Worm (Caenorhabditis elegans) whole organism, mixed stage, embryonic: Measurements from ENCODE around the gene srh-218.

Experiments used
- M03D4.4 ChIP-seq: sonication (generic microtip); optimal IDR thresholded peaks from 2 replicates; lab custom pipeline; 2017; ENCODE audit warnings: mild to moderate bottlenecking, missing genetic modification characterization, missing compliant biosample characterization
- bed-3 ChIP-seq: fragments of 200-800 bp; sonication (Bioruptor generic); optimal IDR thresholded peaks from 3 replicates; lab custom pipeline; 2018; ENCODE audit warnings: mild to moderate bottlenecking, missing genetic modification characterization, moderate library complexity, missing compliant biosample characterization
- blmp-1 ChIP-seq: fragments of 150-350 bp; optimal IDR thresholded peaks from 2 replicates; lab custom pipeline; 2014; ENCODE audit warnings: missing biosample characterization, missing genetic modification characterization
- ceh-39 ChIP-seq: fragments of 150-350 bp; optimal IDR thresholded peaks from 2 replicates; lab custom pipeline; 2014; ENCODE audit warnings: missing biosample characterization, missing genetic modification characterization
- ceh-43 ChIP-seq: fragments of 200-800 bp; sonication (Bioruptor generic); optimal IDR thresholded peaks from 2 replicates; lab custom pipeline; 2018; ENCODE audit warnings: mild to moderate bottlenecking, missing genetic modification characterization, moderate library complexity, missing compliant biosample characterization
- ceh-83 ChIP-seq: fragments of 200-800 bp; sonication (Bioruptor generic); optimal IDR thresholded peaks from 2 replicates; lab custom pipeline; 2018; ENCODE audit warnings: mild to moderate bottlenecking, missing genetic modification characterization, missing compliant biosample characterization
- ces-1 ChIP-seq: fragments of 150-350 bp; optimal IDR thresholded peaks from 2 replicates; lab custom pipeline; 2014; ENCODE audit warnings: missing biosample characterization, missing genetic modification reagents, missing genetic modification characterization
- cnd-1 ChIP-seq: fragments of 200-800 bp; sonication (Bioruptor generic); optimal IDR thresholded peaks from 2 replicates; lab custom pipeline; 2018; ENCODE audit warnings: mild to moderate bottlenecking, missing genetic modification characterization, missing compliant biosample characterization
- drap-1 ChIP-seq: fragments of 200-800 bp; sonication (Bioruptor generic); optimal IDR thresholded peaks from 3 replicates; lab custom pipeline; 2018; ENCODE audit warnings: mild to moderate bottlenecking, missing genetic modification characterization, missing compliant biosample characterization
- elt-1 ChIP-seq: sonication (generic microtip); optimal IDR thresholded peaks from 2 replicates; lab custom pipeline; 2017; ENCODE audit warnings: missing genetic modification characterization, mild to moderate bottlenecking, missing compliant biosample characterization, antibody characterized with exemption, moderate library complexity, borderline replicate concordance; ENCODE audit not compliant: insufficient read depth
- elt-3 ChIP-seq: fragments of 150-350 bp; optimal IDR thresholded peaks from 2 replicates; lab custom pipeline; 2014; ENCODE audit warnings: missing biosample characterization, missing genetic modification characterization
- flh-1 ChIP-seq: fragments of 200-800 bp; sonication (Bioruptor generic); optimal IDR thresholded peaks from 2 replicates; lab custom pipeline; 2018; ENCODE audit warnings: mild to moderate bottlenecking, missing genetic modification characterization, moderate library complexity, missing compliant biosample characterization
- ham-2 ChIP-seq: fragments of 200-800 bp; sonication (Bioruptor generic); optimal IDR thresholded peaks from 2 replicates; lab custom pipeline; 2018; ENCODE audit warnings: mild to moderate bottlenecking, missing genetic modification characterization, missing compliant biosample characterization
- hlh-1 ChIP-seq: fragments of 150-350 bp; optimal IDR thresholded peaks from 2 replicates; lab custom pipeline; 2014; ENCODE audit warnings: missing biosample characterization, missing genetic modification reagents, missing genetic modification characterization
- lin-13 ChIP-seq: fragments of 150-350 bp; optimal IDR thresholded peaks from 2 replicates; lab custom pipeline; 2014; ENCODE audit warnings: missing biosample characterization, missing genetic modification characterization
- lin-32 ChIP-seq: fragments of 200-800 bp; sonication (Bioruptor generic); optimal IDR thresholded peaks from 2 replicates; lab custom pipeline; 2018; ENCODE audit warnings: mild to moderate bottlenecking, missing genetic modification characterization, missing compliant biosample characterization
- lsy-2 ChIP-seq: fragments of 150-350 bp; optimal IDR thresholded peaks from 2 replicates; lab custom pipeline; 2014; ENCODE audit warnings: missing biosample characterization, missing genetic modification characterization
- mab-5 ChIP-seq: fragments of 150-350 bp; optimal IDR thresholded peaks from 2 replicates; lab custom pipeline; 2014; ENCODE audit warnings: missing biosample characterization, missing genetic modification characterization
- mep-1 ChIP-seq: fragments of 150-350 bp; optimal IDR thresholded peaks from 2 replicates; lab custom pipeline; 2017; ENCODE audit warnings: missing biosample characterization, missing genetic modification reagents, missing genetic modification characterization, inconsistent platforms
- mls-2 ChIP-seq: sonication (generic microtip); optimal IDR thresholded peaks from 2 replicates; lab custom pipeline; 2016; ENCODE audit warnings: mild to moderate bottlenecking, missing genetic modification characterization, moderate library complexity, missing compliant biosample characterization
- nhr-12 ChIP-seq: fragments of 150-350 bp; optimal IDR thresholded peaks from 2 replicates; lab custom pipeline; 2014; ENCODE audit warnings: missing biosample characterization, missing genetic modification characterization
- nhr-2 ChIP-seq: fragments of 150-350 bp; optimal IDR thresholded peaks from 2 replicates; lab custom pipeline; 2014; ENCODE audit warnings: missing biosample characterization, missing genetic modification characterization
- nhr-237 ChIP-seq: fragments of 150-350 bp; optimal IDR thresholded peaks from 2 replicates; lab custom pipeline; 2014; ENCODE audit warnings: missing biosample characterization, missing genetic modification characterization
- nhr-28 ChIP-seq: fragments of 150-350 bp; optimal IDR thresholded peaks from 2 replicates; lab custom pipeline; 2014; ENCODE audit warnings: missing biosample characterization, missing genetic modification characterization
- nhr-76 ChIP-seq: sonication (generic microtip); optimal IDR thresholded peaks from 2 replicates; lab custom pipeline; 2017; ENCODE audit warnings: missing biosample characterization, missing genetic modification characterization
- pha-4 ChIP-seq: fragments of 150-350 bp; optimal IDR thresholded peaks from 2 replicates; lab custom pipeline; 2018; ENCODE audit warnings: missing biosample characterization, missing genetic modification reagents, missing genetic modification characterization
- sem-2 ChIP-seq: fragments of 200-800 bp; sonication (Bioruptor generic); optimal IDR thresholded peaks from 2 replicates; lab custom pipeline; 2018; ENCODE audit warnings: mild to moderate bottlenecking, missing genetic modification characterization, missing compliant biosample characterization
- snpc-4 ChIP-seq: fragments of 150-350 bp; optimal IDR thresholded peaks from 2 replicates; lab custom pipeline; 2014; ENCODE audit warnings: missing biosample characterization, missing genetic modification characterization
- sptf-1 ChIP-seq: sonication (generic microtip); optimal IDR thresholded peaks from 2 replicates; lab custom pipeline; 2017; ENCODE audit warnings: mild to moderate bottlenecking, missing genetic modification characterization, moderate library complexity, missing compliant biosample characterization
- tbx-8 ChIP-seq: fragments of 200-800 bp; sonication (Bioruptor generic); optimal IDR thresholded peaks from 2 replicates; lab custom pipeline; 2018; ENCODE audit warnings: mild to moderate bottlenecking, missing genetic modification characterization, moderate library complexity, missing compliant biosample characterization
- unc-120 ChIP-seq: sonication (generic microtip); optimal IDR thresholded peaks from 2 replicates; lab custom pipeline; 2017; ENCODE audit warnings: missing genetic modification characterization, missing compliant biosample characterization; ENCODE audit not compliant: poor library complexity, severe bottlenecking
- unc-39 ChIP-seq: fragments of 150-350 bp; optimal IDR thresholded peaks from 2 replicates; lab custom pipeline; 2014; ENCODE audit warnings: missing biosample characterization, missing genetic modification characterization
- unc-62 ChIP-seq: fragments of 150-350 bp; optimal IDR thresholded peaks from 2 replicates; lab custom pipeline; 2014; ENCODE audit warnings: missing biosample characterization, missing genetic modification reagents, missing genetic modification characterization
- zip-8 ChIP-seq: fragments of 150-350 bp; optimal IDR thresholded peaks from 2 replicates; lab custom pipeline; 2014; ENCODE audit warnings: missing biosample characterization, missing genetic modification characterization
- ztf-11 ChIP-seq: fragments of 150-350 bp; optimal IDR thresholded peaks from 2 replicates; lab custom pipeline; 2014; ENCODE audit warnings: missing biosample characterization, missing genetic modification characterization

Gene srh-218

ce11 chrV:15465032-15465727, 28.6 kb upstream of the srh-218 start, which contains the start of gene pqn-71:
Gene pqn-71, plus strand, starts transcription at chrV:15465677.
- TF ChIP-seq nhr-28 (tag; lab: Kevin White, UChicago) (peak; percentile 31), elt-3 (peak; percentile 41), mls-2 (tag; lab: Kevin White, UChicago) (peak; percentile 89), zip-8 (tag; lab: Kevin White, UChicago) (no peak), tbx-8 (GFP tag; lab: Kevin White, UChicago) (peak; percentile 63), nhr-237 (tag; lab: Kevin White, UChicago) (peak; percentile 35), nhr-2 (tag; lab: Kevin White, UChicago) (peak; percentile 14), pha-4 (tag; lab: Kevin White, UChicago) (peak; percentile 13), lsy-2 (tag; lab: Kevin White, UChicago) (no peak), elt-1 (tag; lab: Kevin White, UChicago) (no peak), ceh-43 (peak; percentile 83), mep-1 (peak; percentile 47), M03D4.4 (tag; lab: Kevin White, UChicago) (peak; percentile 85), unc-62 (GFP tag; lab: Kevin White, UChicago) (peak; percentile 42), mab-5 (no peak), ham-2 (GFP tag; lab: Kevin White, UChicago) (peak; percentile 85), drap-1 (GFP tag; lab: Kevin White, UChicago) (peak; percentile 97), nhr-76 (no peak), ces-1 (no peak), snpc-4 (tag; lab: Kevin White, UChicago) (no peak), unc-120 (tag; lab: Kevin White, UChicago) (peak; percentile 96), ztf-11 (tag; lab: Kevin White, UChicago) (peak; percentile 35), unc-39 (tag; lab: Kevin White, UChicago) (no peak), ceh-83 (GFP tag; lab: Kevin White, UChicago) (peak; percentile 92), hlh-1 (tag; lab: Kevin White, UChicago) (peak; percentile 37), lin-32 (GFP tag; lab: Kevin White, UChicago) (peak; percentile 75), sptf-1 (tag; lab: Kevin White, UChicago) (peak; percentile 93), nhr-12 (tag; lab: Kevin White, UChicago) (no peak), ceh-39 (no peak), blmp-1 (tag; lab: Kevin White, UChicago) (no peak), cnd-1 (tag; lab: Kevin White, UChicago) (peak; percentile 78), bed-3 (peak; percentile 81), lin-13 (tag; lab: Kevin White, UChicago) (peak; percentile 61), flh-1 (GFP tag; lab: Kevin White, UChicago) (peak; percentile 63), sem-2 (GFP tag; lab: Kevin White, UChicago) (peak; percentile 68)

ce11 chrV:15466017-15466416, 27.8 kb upstream of the srh-218 start:
- TF ChIP-seq sptf-1 (tag; lab: Kevin White, UChicago) (no peak), drap-1 (GFP tag; lab: Kevin White, UChicago) (peak; percentile 4)
- TF ChIP-seq, all 35 proteins: peak for 1

- TF ChIP-seq ceh-83 (GFP tag; lab: Kevin White, UChicago), result no peak
- TF ChIP-seq, all 35 proteins: peak for 0
These were observed 27.1 kb upstream of the srh-218 start for ce11 chrV:15466719-15467118.

ce11 chrV:15471029-15471428, 22.8 kb upstream of the srh-218 start, which contains the start of gene dpf-1:
Gene dpf-1, plus strand, starts transcription at chrV:15471329.
- TF ChIP-seq ztf-11 (tag; lab: Kevin White, UChicago) (no peak), flh-1 (GFP tag; lab: Kevin White, UChicago) (no peak), ceh-83 (GFP tag; lab: Kevin White, UChicago) (no peak), sem-2 (GFP tag; lab: Kevin White, UChicago) (no peak), unc-39 (tag; lab: Kevin White, UChicago) (no peak), hlh-1 (tag; lab: Kevin White, UChicago) (no peak), ham-2 (GFP tag; lab: Kevin White, UChicago) (no peak), mab-5 (no peak), blmp-1 (tag; lab: Kevin White, UChicago) (no peak), lin-13 (tag; lab: Kevin White, UChicago) (no peak)
- TF ChIP-seq, all 35 proteins: peak for 0
